Worm (Caenorhabditis elegans): ENCODE results near the gene C37E2.2.

DNA sequence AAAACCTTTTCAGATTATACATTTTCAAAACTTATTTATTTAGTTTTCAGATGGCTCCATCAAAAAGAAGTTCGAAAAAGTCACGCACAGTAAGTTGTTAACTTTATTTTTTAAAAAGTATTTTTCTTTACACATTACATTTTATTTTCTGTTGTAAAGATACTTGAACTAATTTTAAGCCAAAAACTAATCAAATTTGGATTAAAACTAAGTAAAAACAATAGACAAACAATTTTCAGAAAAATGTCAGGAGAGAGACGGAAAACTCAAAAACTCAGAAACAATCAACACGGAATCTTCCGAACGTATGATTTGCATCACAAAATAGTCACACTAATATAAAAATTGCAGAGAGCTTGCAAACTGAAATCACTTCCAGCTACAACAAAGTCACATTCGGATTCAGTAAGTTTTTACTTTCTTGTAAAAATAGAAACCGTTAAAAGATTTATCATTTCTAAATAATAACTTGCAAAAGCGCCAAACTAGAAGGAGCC, 33.9 kb upstream of the C37E2.2 start, which contains the start of gene ceh-89:
- TF ChIP-seq flt-1 (GFP tag; IDR thresholded peaks at IDR 0.05) (no peak), sea-1 (GFP tag; conservative IDR thresholded peaks at IDR 0.05) (no peak), tra-4 (tag; optimal IDR thresholded peaks at IDR 0.05) (no peak)
